Fruit fly (Drosophila melanogaster) whole organism, embryonic: ENCODE results near the gene CG4955.
A peak's percentile ranks its signal among the peaks of the same experiment; 100 is the strongest.

Experiments
- Atf-2 ChIP-seq: fragments of 200-800 bp; sonication (Bioruptor generic); optimal IDR thresholded peaks from 2 replicates; lab custom pipeline; 2016; ENCODE audit warnings: missing biosample characterization, missing genetic modification characterization
- C15 ChIP-seq: fragments of 200-800 bp; sonication (Bioruptor generic); IDR thresholded peaks from 3 replicates; pipeline ENCODE4 v1.3.6; 2022; ENCODE audit warnings: missing biosample characterization, missing genetic modification characterization
- CG10366 ChIP-seq: fragments of 200-800 bp; sonication (Bioruptor generic); IDR thresholded peaks from 2 replicates; pipeline ENCODE4 v1.3.6; 2022; ENCODE audit warnings: missing biosample characterization, missing genetic modification characterization
- CG10431 ChIP-seq: fragments of 200-800 bp; sonication (Bioruptor generic); optimal IDR thresholded peaks from 3 replicates; lab custom pipeline; 2018; ENCODE audit warnings: missing biosample characterization, mild to moderate bottlenecking, missing genetic modification characterization
- CG10543 ChIP-seq: fragments of 200-800 bp; sonication (Bioruptor generic); optimal IDR thresholded peaks from 3 replicates; lab custom pipeline; 2017; ENCODE audit warnings: missing biosample characterization, mild to moderate bottlenecking, missing genetic modification characterization, moderate library complexity
- CG11093 ChIP-seq: fragments of 200-800 bp; sonication (Bioruptor generic); IDR thresholded peaks from 3 replicates; pipeline ENCODE4 v1.3.6; 2022; ENCODE audit warnings: missing biosample characterization, missing genetic modification characterization
- CG11247 ChIP-seq: fragments of 200-800 bp; sonication (Bioruptor generic); IDR thresholded peaks from 2 replicates; pipeline ENCODE4 v1.3.6; 2022; ENCODE audit warnings: missing biosample characterization, missing genetic modification characterization
- CG12236 ChIP-seq: fragments of 200-800 bp; sonication (Bioruptor generic); optimal IDR thresholded peaks from 2 replicates; lab custom pipeline; 2016; ENCODE audit warnings: missing biosample characterization, missing genetic modification characterization
- CG17186 ChIP-seq: fragments of 200-800 bp; sonication (Bioruptor generic); optimal IDR thresholded peaks from 3 replicates; lab custom pipeline; 2017; ENCODE audit warnings: missing biosample characterization, missing genetic modification reagents, missing genetic modification characterization
- CG17328 ChIP-seq: fragments of 200-800 bp; sonication (Bioruptor generic); IDR thresholded peaks from 2 replicates; pipeline ENCODE4 v1.3.6; 2022; ENCODE audit warnings: missing biosample characterization, missing genetic modification characterization
- CG17612 ChIP-seq: fragments of 200-800 bp; sonication (Bioruptor generic); IDR thresholded peaks from 2 replicates; pipeline ENCODE4 v1.3.6; 2022; ENCODE audit warnings: missing biosample characterization, missing genetic modification characterization
- CG1832 ChIP-seq: fragments of 200-800 bp; sonication (Bioruptor generic); optimal IDR thresholded peaks from 2 replicates; lab custom pipeline; 2017; ENCODE audit warnings: missing biosample characterization, mild to moderate bottlenecking, missing genetic modification characterization, inconsistent platforms
- CG2120 ChIP-seq: fragments of 200-800 bp; sonication (Bioruptor generic); optimal IDR thresholded peaks from 3 replicates; lab custom pipeline; 2016; ENCODE audit warnings: missing biosample characterization, missing genetic modification characterization
- CG2129 ChIP-seq: fragments of 200-800 bp; sonication (Bioruptor generic); IDR thresholded peaks from 2 replicates; pipeline ENCODE4 v1.3.6; 2022; ENCODE audit warnings: missing biosample characterization, missing genetic modification characterization; ENCODE audit not compliant: partially characterized antibody
- CG30020 ChIP-seq: fragments of 200-800 bp; optimal IDR thresholded peaks from 2 replicates; lab custom pipeline; 2019; ENCODE audit warnings: missing biosample characterization, mild to moderate bottlenecking, missing genetic modification characterization, moderate library complexity
- CG42726 ChIP-seq: fragments of 200-800 bp; sonication (Bioruptor generic); IDR thresholded peaks from 2 replicates; pipeline ENCODE4 v1.3.6; 2022; ENCODE audit warnings: missing biosample characterization, missing genetic modification characterization; ENCODE audit not compliant: partially characterized antibody
- CG43689 ChIP-seq: fragments of 200-800 bp; sonication (Bioruptor generic); IDR thresholded peaks from 2 replicates; pipeline ENCODE4 v1.3.6; 2022; ENCODE audit warnings: missing biosample characterization, missing genetic modification characterization
- CG4424 ChIP-seq: fragments of 200-800 bp; sonication (Bioruptor generic); optimal IDR thresholded peaks from 3 replicates; lab custom pipeline; 2016; ENCODE audit warnings: missing biosample characterization, missing genetic modification characterization
- CG5245 ChIP-seq: fragments of 200-800 bp; sonication (Bioruptor generic); optimal IDR thresholded peaks from 3 replicates; lab custom pipeline; 2016; ENCODE audit warnings: missing biosample characterization, missing genetic modification characterization
- CG6175 ChIP-seq: fragments of 200-800 bp; sonication (Bioruptor generic); IDR thresholded peaks from 3 replicates; pipeline ENCODE4 v1.3.6; 2022; ENCODE audit warnings: missing biosample characterization, missing genetic modification characterization
- CG8924 ChIP-seq: fragments of 200-800 bp; optimal IDR thresholded peaks from 3 replicates; lab custom pipeline; 2019; ENCODE audit warnings: missing biosample characterization, mild to moderate bottlenecking, missing genetic modification characterization, moderate library complexity
- CG8944 ChIP-seq: fragments of 200-800 bp; sonication (Bioruptor generic); optimal IDR thresholded peaks from 3 replicates; lab custom pipeline; 2016; ENCODE audit warnings: missing biosample characterization, missing genetic modification characterization
- CG9727 ChIP-seq: fragments of 200-800 bp; sonication (Bioruptor generic); optimal IDR thresholded peaks from 3 replicates; lab custom pipeline; 2017; ENCODE audit warnings: missing biosample characterization, mild to moderate bottlenecking, missing genetic modification characterization
- Deaf1 ChIP-seq: fragments of 200-800 bp; optimal IDR thresholded peaks from 3 replicates; lab custom pipeline; 2019; ENCODE audit warnings: missing biosample characterization, mild to moderate bottlenecking, missing genetic modification characterization, moderate library complexity
- H15 ChIP-seq: fragments of 200-800 bp; sonication (Bioruptor generic); IDR thresholded peaks from 3 replicates; pipeline ENCODE4 v1.3.6; 2022; ENCODE audit warnings: missing biosample characterization, missing genetic modification characterization
- HLH3B ChIP-seq: fragments of 200-800 bp; sonication (Bioruptor generic); IDR thresholded peaks from 2 replicates; pipeline ENCODE4 v1.3.6; 2022; ENCODE audit warnings: missing biosample characterization, missing genetic modification characterization
- HLH4C ChIP-seq: fragments of 200-800 bp; sonication (Bioruptor generic); IDR thresholded peaks from 3 replicates; pipeline ENCODE4 v1.3.6; 2022; ENCODE audit warnings: missing biosample characterization, missing genetic modification characterization; ENCODE audit not compliant: partially characterized antibody
- Hmx ChIP-seq: fragments of 200-800 bp; sonication (Bioruptor generic); optimal IDR thresholded peaks from 2 replicates; lab custom pipeline; 2016; ENCODE audit warnings: missing biosample characterization, missing genetic modification characterization
- Side ChIP-seq: fragments of 200-800 bp; sonication (Bioruptor generic); optimal IDR thresholded peaks from 2 replicates; lab custom pipeline; 2016; ENCODE audit warnings: missing biosample characterization, missing genetic modification characterization
- bbx ChIP-seq: fragments of 200-800 bp; sonication (Bioruptor generic); IDR thresholded peaks from 2 replicates; pipeline ENCODE4 v1.3.6; 2022; ENCODE audit warnings: missing biosample characterization, missing genetic modification characterization; ENCODE audit not compliant: partially characterized antibody
- caup ChIP-seq: fragments of 200-800 bp; sonication (Bioruptor generic); optimal IDR thresholded peaks from 3 replicates; lab custom pipeline; 2017; ENCODE audit warnings: missing biosample characterization, mild to moderate bottlenecking, missing genetic modification characterization, moderate library complexity; ENCODE audit not compliant: severe bottlenecking
- chinmo ChIP-seq: fragments of 200-800 bp; sonication (Bioruptor generic); IDR thresholded peaks from 4 replicates; pipeline ENCODE4 v1.3.6; 2022; ENCODE audit warnings: missing biosample characterization, missing genetic modification characterization; ENCODE audit not compliant: partially characterized antibody
- esg ChIP-seq: fragments of 200-800 bp; sonication (Bioruptor generic); conservative IDR thresholded peaks from 2 replicates; pipeline ENCODE4 v1.3.6; 2022; ENCODE audit warnings: missing biosample characterization, missing genetic modification characterization
- gcm2 ChIP-seq: fragments of 200-800 bp; sonication (Bioruptor generic); optimal IDR thresholded peaks from 2 replicates; lab custom pipeline; 2016; ENCODE audit warnings: missing biosample characterization, missing genetic modification characterization
- hbn ChIP-seq: fragments of 200-800 bp; sonication (Bioruptor generic); IDR thresholded peaks from 2 replicates; pipeline ENCODE4 v1.3.6; 2022; ENCODE audit warnings: missing biosample characterization, missing genetic modification characterization; ENCODE audit not compliant: partially characterized antibody
- hkb ChIP-seq, 2 experiments: fragments of 200-800 bp in 1 of 2; fragments of >200 bp in 1 of 2; sonication (Bioruptor generic) in 1 of 2; IDR thresholded peaks in 1 of 2; optimal IDR thresholded peaks in 1 of 2; 2 replicates each; pipeline versions ENCODE4 v1.3.6 to Lab custom; 2017 to 2022; ENCODE audit warnings: missing biosample characterization in 1 of 2, missing genetic modification characterization in 1 of 2
- kni ChIP-seq: fragments of 200-800 bp; sonication (Bioruptor generic); optimal IDR thresholded peaks from 3 replicates; lab custom pipeline; 2017; ENCODE audit warnings: mild to moderate bottlenecking, missing biosample characterization, missing genetic modification reagents, missing genetic modification characterization
- maf-S ChIP-seq: fragments of 200-800 bp; sonication (Bioruptor generic); optimal IDR thresholded peaks from 2 replicates; lab custom pipeline; 2016; ENCODE audit warnings: missing biosample characterization, missing genetic modification characterization
- nau ChIP-seq: fragments of 200-800 bp; sonication (Bioruptor generic); optimal IDR thresholded peaks from 3 replicates; lab custom pipeline; 2017; ENCODE audit warnings: missing biosample characterization, mild to moderate bottlenecking, missing genetic modification characterization, missing genetic modification reagents
- pan ChIP-seq, 4 experiments: fragments of >200 bp in 3 of 4; fragments of 200-800 bp in 1 of 4; sonication (Bioruptor generic) in 1 of 4; optimal IDR thresholded peaks in 3 of 4; IDR thresholded peaks in 1 of 4; 2 replicates each; pipeline versions ENCODE4 v1.3.6 to Lab custom; 2017 to 2022; ENCODE audit warnings: missing biosample characterization in 2 of 4, missing genetic modification characterization in 2 of 4, mixed read lengths in 1 of 4
- psq ChIP-seq: fragments of 200-800 bp; sonication (Bioruptor generic); optimal IDR thresholded peaks from 2 replicates; lab custom pipeline; 2017; ENCODE audit warnings: missing biosample characterization, missing genetic modification characterization
- pzg ChIP-seq: fragments of 200-800 bp; sonication (Bioruptor generic); optimal IDR thresholded peaks from 3 replicates; lab custom pipeline; 2018; ENCODE audit warnings: missing biosample characterization, mild to moderate bottlenecking, missing genetic modification characterization, moderate library complexity
- ranshi ChIP-seq: fragments of 200-800 bp; sonication (Bioruptor generic); IDR thresholded peaks from 2 replicates; pipeline ENCODE4 v1.3.6; 2022; ENCODE audit warnings: missing biosample characterization, missing genetic modification characterization
- sc ChIP-seq, 3 experiments: fragments of >200 bp in 2 of 3; fragments of 200-800 bp in 1 of 3; sonication (Bioruptor generic) in 1 of 3; optimal IDR thresholded peaks; 2 replicates in 2 of 3; 3 replicates in 1 of 3; lab custom pipeline; 2017; ENCODE audit warnings: mild to moderate bottlenecking in 1 of 3, missing biosample characterization in 1 of 3, missing genetic modification characterization in 1 of 3, missing genetic modification reagents in 1 of 3
- sisA ChIP-seq: fragments of 200-800 bp; sonication (Bioruptor generic); IDR thresholded peaks from 2 replicates; pipeline ENCODE4 v1.3.6; 2022; ENCODE audit warnings: missing biosample characterization, missing genetic modification characterization
- zf30C ChIP-seq: fragments of 200-800 bp; sonication (Bioruptor generic); optimal IDR thresholded peaks from 3 replicates; lab custom pipeline; 2018; ENCODE audit warnings: missing biosample characterization, mild to moderate bottlenecking, missing genetic modification characterization

The CG4955 gene

dm6 chrX:17125017-17125821, 44.0 kb downstream of the CG4955 start (continued):
- TF ChIP-seq maf-S (GFP tag; lab: Kevin White, UChicago): peak; percentile 40
- TF ChIP-seq CG8944: peak; percentile 18
- peak; percentile 53 for TF ChIP-seq CG11247
- no peak for TF ChIP-seq pan (optimal IDR thresholded peaks at IDR 0.05; lab: Kevin White, UChicago)
- TF ChIP-seq pan (GFP tag; optimal IDR thresholded peaks at IDR 0.05 in 1 of 2, IDR thresholded peaks at IDR 0.05 in 1 of 2): peak in 1 of 2 experiments; percentile 81
- no peak for TF ChIP-seq gcm2 (GFP tag; lab: Kevin White, UChicago)
- 0 out of 3 replicates have a peak, but pooled peaks have one; percentile 30 for TF ChIP-seq H15
- no peak for TF ChIP-seq CG30020 (tag; lab: Kevin White, UChicago)
- peak; percentile 71 for TF ChIP-seq esg (GFP tag; lab: Robert Waterston, UW)
- TF ChIP-seq kni (GFP tag; lab: Kevin White, UChicago): peak; percentile 69
- peak; percentile 48 for TF ChIP-seq Deaf1
- peak; percentile 73 for TF ChIP-seq CG2120 (GFP tag; lab: Kevin White, UChicago)
- TF ChIP-seq CG42726: peak; percentile 76; the same call in 1 of the 2 replicates
- TF ChIP-seq ranshi (GFP tag; lab: Robert Waterston, UW): peak; percentile 68
- peak; percentile 8 for TF ChIP-seq pzg (GFP tag; lab: Kevin White, UChicago)
- peak; percentile 85 for TF ChIP-seq HLH4C (GFP tag; lab: Robert Waterston, UW)
- peak; percentile 60 for TF ChIP-seq CG4424 (GFP tag; lab: Kevin White, UChicago)
- TF ChIP-seq CG17612: peak; percentile 39; the same call in 1 of the 2 replicates
- peak; percentile 60 for TF ChIP-seq caup
- TF ChIP-seq CG6175 (GFP tag; lab: Robert Waterston, UW): peak; percentile 21; the same call in 1 of the 3 replicates
- TF ChIP-seq psq: no peak
- peak; percentile 45 for TF ChIP-seq CG9727 (GFP tag; lab: Kevin White, UChicago)
- no peak for TF ChIP-seq C15 (GFP tag; lab: Robert Waterston, UW)
- TF ChIP-seq CG1832 (GFP tag; lab: Kevin White, UChicago): peak; percentile 75
- no peak for TF ChIP-seq hkb (optimal IDR thresholded peaks at IDR 0.05; lab: Kevin White, UChicago)
- peak; percentile 77 for TF ChIP-seq hkb (GFP tag; IDR thresholded peaks at IDR 0.05; lab: Robert Waterston, UW)
- TF ChIP-seq CG12236 (GFP tag; lab: Kevin White, UChicago): no peak
- TF ChIP-seq CG43689 (GFP tag; lab: Robert Waterston, UW): no peak
- TF ChIP-seq CG10366 (GFP tag; lab: Robert Waterston, UW): peak; percentile 73
- TF ChIP-seq CG5245 (GFP tag; lab: Kevin White, UChicago): peak; percentile 11
- TF ChIP-seq chinmo (GFP tag; lab: Robert Waterston, UW): peak; percentile 94; the same call in 3 of the 4 replicates
- TF ChIP-seq CG17328 (GFP tag; lab: Robert Waterston, UW): peak; percentile 62
- peak; percentile 18 for TF ChIP-seq nau (GFP tag; lab: Kevin White, UChicago)
- peak; percentile 24 for TF ChIP-seq Hmx (GFP tag; lab: Kevin White, UChicago)
- no peak for TF ChIP-seq CG10431 (GFP tag; lab: Kevin White, UChicago)
- no peak for TF ChIP-seq sc (optimal IDR thresholded peaks at IDR 0.05; lab: Kevin White, UChicago)
- TF ChIP-seq sc (GFP tag; optimal IDR thresholded peaks at IDR 0.05; lab: Kevin White, UChicago): no peak
- peak; percentile 76 for TF ChIP-seq HLH3B (GFP tag; lab: Robert Waterston, UW)
- TF ChIP-seq Atf-2 (GFP tag; lab: Kevin White, UChicago): no peak
- TF ChIP-seq CG11093 (GFP tag; lab: Robert Waterston, UW): peak; percentile 52; the same call in 1 of the 3 replicates
- peak; percentile 93 for TF ChIP-seq hbn (GFP tag; lab: Robert Waterston, UW)
- no peak for TF ChIP-seq CG17186
- peak; percentile 55 for TF ChIP-seq sisA (GFP tag; lab: Robert Waterston, UW)
- peak; percentile 92 for TF ChIP-seq bbx (GFP tag; lab: Robert Waterston, UW)
- no peak for TF ChIP-seq zf30C
- TF ChIP-seq CG8924 (tag; lab: Kevin White, UChicago): peak; percentile 50
- TF ChIP-seq CG2129 (GFP tag; lab: Robert Waterston, UW): peak; percentile 95
- peak; percentile 26 for TF ChIP-seq Side (GFP tag; lab: Kevin White, UChicago)
- peak; percentile 49 for TF ChIP-seq CG10543 (GFP tag; lab: Kevin White, UChicago)
